Worm (Caenorhabditis elegans) whole organism, mixed stage, embryonic: ENCODE results near the gene chs-2.

Experiments
- M03D4.4 ChIP-seq: sonication (generic microtip); optimal IDR thresholded peaks from 2 replicates; lab custom pipeline; 2017; ENCODE audit warnings: mild to moderate bottlenecking, missing genetic modification characterization, missing compliant biosample characterization
- bed-3 ChIP-seq: fragments of 200-800 bp; sonication (Bioruptor generic); optimal IDR thresholded peaks from 3 replicates; lab custom pipeline; 2018; ENCODE audit warnings: mild to moderate bottlenecking, missing genetic modification characterization, moderate library complexity, missing compliant biosample characterization
- blmp-1 ChIP-seq: fragments of 150-350 bp; optimal IDR thresholded peaks from 2 replicates; lab custom pipeline; 2014; ENCODE audit warnings: missing biosample characterization, missing genetic modification characterization
- ceh-39 ChIP-seq: fragments of 150-350 bp; optimal IDR thresholded peaks from 2 replicates; lab custom pipeline; 2014; ENCODE audit warnings: missing biosample characterization, missing genetic modification characterization
- ceh-43 ChIP-seq: fragments of 200-800 bp; sonication (Bioruptor generic); optimal IDR thresholded peaks from 2 replicates; lab custom pipeline; 2018; ENCODE audit warnings: mild to moderate bottlenecking, missing genetic modification characterization, moderate library complexity, missing compliant biosample characterization
- ceh-83 ChIP-seq: fragments of 200-800 bp; sonication (Bioruptor generic); optimal IDR thresholded peaks from 2 replicates; lab custom pipeline; 2018; ENCODE audit warnings: mild to moderate bottlenecking, missing genetic modification characterization, missing compliant biosample characterization
- ces-1 ChIP-seq: fragments of 150-350 bp; optimal IDR thresholded peaks from 2 replicates; lab custom pipeline; 2014; ENCODE audit warnings: missing biosample characterization, missing genetic modification reagents, missing genetic modification characterization
- cnd-1 ChIP-seq: fragments of 200-800 bp; sonication (Bioruptor generic); optimal IDR thresholded peaks from 2 replicates; lab custom pipeline; 2018; ENCODE audit warnings: mild to moderate bottlenecking, missing genetic modification characterization, missing compliant biosample characterization
- drap-1 ChIP-seq: fragments of 200-800 bp; sonication (Bioruptor generic); optimal IDR thresholded peaks from 3 replicates; lab custom pipeline; 2018; ENCODE audit warnings: mild to moderate bottlenecking, missing genetic modification characterization, missing compliant biosample characterization
- elt-1 ChIP-seq: sonication (generic microtip); optimal IDR thresholded peaks from 2 replicates; lab custom pipeline; 2017; ENCODE audit warnings: missing genetic modification characterization, mild to moderate bottlenecking, missing compliant biosample characterization, antibody characterized with exemption, moderate library complexity, borderline replicate concordance; ENCODE audit not compliant: insufficient read depth
- elt-3 ChIP-seq: fragments of 150-350 bp; optimal IDR thresholded peaks from 2 replicates; lab custom pipeline; 2014; ENCODE audit warnings: missing biosample characterization, missing genetic modification characterization
- flh-1 ChIP-seq: fragments of 200-800 bp; sonication (Bioruptor generic); optimal IDR thresholded peaks from 2 replicates; lab custom pipeline; 2018; ENCODE audit warnings: mild to moderate bottlenecking, missing genetic modification characterization, moderate library complexity, missing compliant biosample characterization
- ham-2 ChIP-seq: fragments of 200-800 bp; sonication (Bioruptor generic); optimal IDR thresholded peaks from 2 replicates; lab custom pipeline; 2018; ENCODE audit warnings: mild to moderate bottlenecking, missing genetic modification characterization, missing compliant biosample characterization
- hlh-1 ChIP-seq: fragments of 150-350 bp; optimal IDR thresholded peaks from 2 replicates; lab custom pipeline; 2014; ENCODE audit warnings: missing biosample characterization, missing genetic modification reagents, missing genetic modification characterization
- lin-13 ChIP-seq: fragments of 150-350 bp; optimal IDR thresholded peaks from 2 replicates; lab custom pipeline; 2014; ENCODE audit warnings: missing biosample characterization, missing genetic modification characterization
- lin-32 ChIP-seq: fragments of 200-800 bp; sonication (Bioruptor generic); optimal IDR thresholded peaks from 2 replicates; lab custom pipeline; 2018; ENCODE audit warnings: mild to moderate bottlenecking, missing genetic modification characterization, missing compliant biosample characterization
- lsy-2 ChIP-seq: fragments of 150-350 bp; optimal IDR thresholded peaks from 2 replicates; lab custom pipeline; 2014; ENCODE audit warnings: missing biosample characterization, missing genetic modification characterization
- mab-5 ChIP-seq: fragments of 150-350 bp; optimal IDR thresholded peaks from 2 replicates; lab custom pipeline; 2014; ENCODE audit warnings: missing biosample characterization, missing genetic modification characterization
- mep-1 ChIP-seq: fragments of 150-350 bp; optimal IDR thresholded peaks from 2 replicates; lab custom pipeline; 2017; ENCODE audit warnings: missing biosample characterization, missing genetic modification reagents, missing genetic modification characterization, inconsistent platforms
- mls-2 ChIP-seq: sonication (generic microtip); optimal IDR thresholded peaks from 2 replicates; lab custom pipeline; 2016; ENCODE audit warnings: mild to moderate bottlenecking, missing genetic modification characterization, moderate library complexity, missing compliant biosample characterization
- nhr-12 ChIP-seq: fragments of 150-350 bp; optimal IDR thresholded peaks from 2 replicates; lab custom pipeline; 2014; ENCODE audit warnings: missing biosample characterization, missing genetic modification characterization
- nhr-2 ChIP-seq: fragments of 150-350 bp; optimal IDR thresholded peaks from 2 replicates; lab custom pipeline; 2014; ENCODE audit warnings: missing biosample characterization, missing genetic modification characterization
- nhr-237 ChIP-seq: fragments of 150-350 bp; optimal IDR thresholded peaks from 2 replicates; lab custom pipeline; 2014; ENCODE audit warnings: missing biosample characterization, missing genetic modification characterization
- nhr-28 ChIP-seq: fragments of 150-350 bp; optimal IDR thresholded peaks from 2 replicates; lab custom pipeline; 2014; ENCODE audit warnings: missing biosample characterization, missing genetic modification characterization
- nhr-76 ChIP-seq: sonication (generic microtip); optimal IDR thresholded peaks from 2 replicates; lab custom pipeline; 2017; ENCODE audit warnings: missing biosample characterization, missing genetic modification characterization
- pha-4 ChIP-seq: fragments of 150-350 bp; optimal IDR thresholded peaks from 2 replicates; lab custom pipeline; 2018; ENCODE audit warnings: missing biosample characterization, missing genetic modification reagents, missing genetic modification characterization
- sem-2 ChIP-seq: fragments of 200-800 bp; sonication (Bioruptor generic); optimal IDR thresholded peaks from 2 replicates; lab custom pipeline; 2018; ENCODE audit warnings: mild to moderate bottlenecking, missing genetic modification characterization, missing compliant biosample characterization
- snpc-4 ChIP-seq: fragments of 150-350 bp; optimal IDR thresholded peaks from 2 replicates; lab custom pipeline; 2014; ENCODE audit warnings: missing biosample characterization, missing genetic modification characterization
- sptf-1 ChIP-seq: sonication (generic microtip); optimal IDR thresholded peaks from 2 replicates; lab custom pipeline; 2017; ENCODE audit warnings: mild to moderate bottlenecking, missing genetic modification characterization, moderate library complexity, missing compliant biosample characterization
- tbx-8 ChIP-seq: fragments of 200-800 bp; sonication (Bioruptor generic); optimal IDR thresholded peaks from 2 replicates; lab custom pipeline; 2018; ENCODE audit warnings: mild to moderate bottlenecking, missing genetic modification characterization, moderate library complexity, missing compliant biosample characterization
- unc-120 ChIP-seq: sonication (generic microtip); optimal IDR thresholded peaks from 2 replicates; lab custom pipeline; 2017; ENCODE audit warnings: missing genetic modification characterization, missing compliant biosample characterization; ENCODE audit not compliant: poor library complexity, severe bottlenecking
- unc-39 ChIP-seq: fragments of 150-350 bp; optimal IDR thresholded peaks from 2 replicates; lab custom pipeline; 2014; ENCODE audit warnings: missing biosample characterization, missing genetic modification characterization
- unc-62 ChIP-seq: fragments of 150-350 bp; optimal IDR thresholded peaks from 2 replicates; lab custom pipeline; 2014; ENCODE audit warnings: missing biosample characterization, missing genetic modification reagents, missing genetic modification characterization
- zip-8 ChIP-seq: fragments of 150-350 bp; optimal IDR thresholded peaks from 2 replicates; lab custom pipeline; 2014; ENCODE audit warnings: missing biosample characterization, missing genetic modification characterization
- ztf-11 ChIP-seq: fragments of 150-350 bp; optimal IDR thresholded peaks from 2 replicates; lab custom pipeline; 2014; ENCODE audit warnings: missing biosample characterization, missing genetic modification characterization

chs-2 gene

ce11 chrII:232641-233040 lies 35.9 kb downstream of the chs-2 start, which contains the start of gene Y43H11AL.1:
TSS of gene Y43H11AL.1 (minus strand) at chrII:232741.
- TF ChIP-seq elt-3 (tag; lab: Kevin White, UChicago): no peak
- TF ChIP-seq snpc-4 (tag; lab: Kevin White, UChicago): no peak
- TF ChIP-seq nhr-237: no peak
- no peak for TF ChIP-seq ceh-43 (GFP tag; lab: Kevin White, UChicago)
- TF ChIP-seq nhr-28 (tag; lab: Kevin White, UChicago): no peak
- TF ChIP-seq lin-32: no peak
- TF ChIP-seq nhr-2 (tag; lab: Kevin White, UChicago): no peak
- no peak for TF ChIP-seq pha-4 (tag; lab: Kevin White, UChicago)
- no peak for TF ChIP-seq ces-1
- no peak for TF ChIP-seq unc-39 (tag; lab: Kevin White, UChicago)
- TF ChIP-seq mep-1: no peak
- no peak for TF ChIP-seq ceh-83 (GFP tag; lab: Kevin White, UChicago)
- no peak for TF ChIP-seq bed-3 (GFP tag; lab: Kevin White, UChicago)
- TF ChIP-seq zip-8 (tag; lab: Kevin White, UChicago): no peak
- TF ChIP-seq, all 35 proteins: peak for 0

ce11 chrII:237721-238120 lies 40.9 kb downstream of the chs-2 start, which contains the start of gene laat-1:
TSS of gene laat-1 (minus strand) at chrII:237821.
- TF ChIP-seq mls-2 (tag; lab: Kevin White, UChicago) (no peak), mep-1 (no peak), flh-1 (GFP tag; lab: Kevin White, UChicago) (no peak), elt-3 (tag; lab: Kevin White, UChicago) (no peak), zip-8 (tag; lab: Kevin White, UChicago) (peak; percentile 89), lin-32 (no peak), sem-2 (GFP tag; lab: Kevin White, UChicago) (no peak)

- TF ChIP-seq drap-1 (GFP tag; lab: Kevin White, UChicago): no peak
- TF ChIP-seq zip-8 (tag; lab: Kevin White, UChicago): no peak
- TF ChIP-seq elt-1 (tag; lab: Kevin White, UChicago): no peak
- no peak for TF ChIP-seq sptf-1 (tag; lab: Kevin White, UChicago)
- TF ChIP-seq hlh-1 (tag; lab: Kevin White, UChicago): no peak
- TF ChIP-seq bed-3 (GFP tag; lab: Kevin White, UChicago): no peak
- TF ChIP-seq blmp-1 (tag; lab: Kevin White, UChicago): no peak
- no peak for TF ChIP-seq snpc-4 (tag; lab: Kevin White, UChicago)
These were observed 43.3 kb downstream of the chs-2 start for ce11 chrII:240043-240442.

- no peak for TF ChIP-seq mls-2 (tag; lab: Kevin White, UChicago)
- TF ChIP-seq sptf-1 (tag; lab: Kevin White, UChicago): no peak
- no peak for TF ChIP-seq pha-4 (tag; lab: Kevin White, UChicago)
- no peak for TF ChIP-seq sem-2 (GFP tag; lab: Kevin White, UChicago)
- no peak for TF ChIP-seq tbx-8 (GFP tag; lab: Kevin White, UChicago)
These were observed 51.0 kb downstream of the chs-2 start for ce11 chrII:247736-248135.

- peak; percentile 62 for TF ChIP-seq blmp-1 (tag; lab: Kevin White, UChicago)
- peak; percentile 79 for TF ChIP-seq ceh-43 (GFP tag; lab: Kevin White, UChicago)
- peak; percentile 87 for TF ChIP-seq cnd-1
- peak; percentile 83 for TF ChIP-seq M03D4.4 (tag; lab: Kevin White, UChicago)
- peak; percentile 87 for TF ChIP-seq drap-1 (GFP tag; lab: Kevin White, UChicago)
- no peak for TF ChIP-seq elt-3 (tag; lab: Kevin White, UChicago)
- no peak for TF ChIP-seq zip-8 (tag; lab: Kevin White, UChicago)
- peak; percentile 98 for TF ChIP-seq ces-1
- peak; percentile 48 for TF ChIP-seq ceh-83 (GFP tag; lab: Kevin White, UChicago)
- TF ChIP-seq nhr-2 (tag; lab: Kevin White, UChicago): peak; percentile 57
- TF ChIP-seq snpc-4 (tag; lab: Kevin White, UChicago): no peak
- TF ChIP-seq nhr-28 (tag; lab: Kevin White, UChicago): peak; percentile 44
- peak; percentile 90 for TF ChIP-seq nhr-237
- TF ChIP-seq elt-1 (tag; lab: Kevin White, UChicago): no peak
- peak; percentile 93 for TF ChIP-seq sptf-1 (tag; lab: Kevin White, UChicago)
- peak; percentile 62 for TF ChIP-seq unc-39 (tag; lab: Kevin White, UChicago)
- peak; percentile 74 for TF ChIP-seq ham-2 (GFP tag; lab: Kevin White, UChicago)
- TF ChIP-seq tbx-8 (GFP tag; lab: Kevin White, UChicago): peak; percentile 68
- peak; percentile 97 for TF ChIP-seq mep-1
- peak; percentile 74 for TF ChIP-seq nhr-12 (tag; lab: Kevin White, UChicago)
- peak; percentile 88 for TF ChIP-seq mls-2 (tag; lab: Kevin White, UChicago)
- TF ChIP-seq unc-120: peak; percentile 76
- peak; percentile 43 for TF ChIP-seq bed-3 (GFP tag; lab: Kevin White, UChicago)
- TF ChIP-seq pha-4 (tag; lab: Kevin White, UChicago): peak; percentile 84
- TF ChIP-seq lin-13 (tag; lab: Kevin White, UChicago): peak; percentile 90
- peak; percentile 17 for TF ChIP-seq sem-2 (GFP tag; lab: Kevin White, UChicago)
- peak; percentile 72 for TF ChIP-seq nhr-76 (tag; lab: Kevin White, UChicago)
- TF ChIP-seq ceh-39 (tag; lab: Kevin White, UChicago): peak; percentile 85
- TF ChIP-seq lin-32: peak; percentile 65
- peak; percentile 80 for TF ChIP-seq ztf-11 (tag; lab: Kevin White, UChicago)
- TF ChIP-seq mab-5: peak; percentile 46
- TF ChIP-seq flh-1 (GFP tag; lab: Kevin White, UChicago): peak; percentile 39
- TF ChIP-seq lsy-2: peak; percentile 83
- TF ChIP-seq hlh-1 (tag; lab: Kevin White, UChicago): peak; percentile 87
- peak; percentile 50 for TF ChIP-seq unc-62 (GFP tag; lab: Kevin White, UChicago)
These were observed 58.3 kb downstream of the chs-2 start for ce11 chrII:255124-255523.
